Fruit fly (Drosophila melanogaster): ENCODE measurements around the gene CG7299.

The CG7299 gene

dm6 chr2L:10676933-10677714, 7.1 kb downstream of the CG7299 start, which contains the start of gene CG17104 (continued):
- TF ChIP-seq Rfx (GFP tag; IDR thresholded peaks at IDR 0.05) (peak; percentile 45; the same call in 1 of the 2 replicates), CG11723 (GFP tag; optimal IDR thresholded peaks at IDR 0.05) (no peak), CG8281 (tag; optimal IDR thresholded peaks at IDR 0.05) (no peak), CG13424 (tag; optimal IDR thresholded peaks at IDR 0.05) (peak; percentile 51), exex (tag; optimal IDR thresholded peaks at IDR 0.05) (no peak), Dip2 (GFP tag; IDR thresholded peaks at IDR 0.05) (no peak), Fer1 (GFP tag; optimal IDR thresholded peaks at IDR 0.05) (peak; percentile 40), Med (GFP tag) (peak; percentile 65), Drgx (GFP tag; IDR thresholded peaks at IDR 0.05) (peak; percentile 66; the same call in 1 of the 2 replicates), crc (GFP tag; optimal IDR thresholded peaks at IDR 0.05) (peak; percentile 35), CG11695 (GFP tag; IDR thresholded peaks at IDR 0.05) (no peak), nom (GFP tag; optimal IDR thresholded peaks at IDR 0.05) (peak; percentile 24), HmgD (GFP tag; optimal IDR thresholded peaks at IDR 0.05) (no peak), CG6813 (GFP tag; optimal IDR thresholded peaks at IDR 0.05) (no peak), CG10209 (GFP tag; optimal IDR thresholded peaks at IDR 0.05) (no peak), psq (GFP tag; optimal IDR thresholded peaks at IDR 0.05) (no peak), CG2889 (GFP tag; IDR thresholded peaks at IDR 0.05) (no peak), Jarid2 (GFP tag; optimal IDR thresholded peaks at IDR 0.05) (peak; percentile 7), CG7987 (GFP tag; optimal IDR thresholded peaks at IDR 0.05) (no peak), CG18011 (GFP tag; optimal IDR thresholded peaks at IDR 0.05) (no peak), Gug (GFP tag; IDR thresholded peaks at IDR 0.05) (no peak), Blimp-1 (GFP tag; optimal IDR thresholded peaks at IDR 0.05) (peak; percentile 64), Ets65A (GFP tag) (no peak), h (optimal IDR thresholded peaks at IDR 0.05) (no peak), bigmax (GFP tag; optimal IDR thresholded peaks at IDR 0.05) (no peak), ro (GFP tag; IDR thresholded peaks at IDR 0.05) (no peak), ems (GFP tag; optimal IDR thresholded peaks at IDR 0.05) (no peak), CG7357 (GFP tag; IDR thresholded peaks at IDR 0.05) (no peak), CG3847 (GFP tag; IDR thresholded peaks at IDR 0.05) (0 out of 2 replicates have a peak, but pooled peaks have one; percentile 21), zf30C (GFP tag; optimal IDR thresholded peaks at IDR 0.05) (no peak), Hr51 (GFP tag; optimal IDR thresholded peaks at IDR 0.05) (peak in 1 of 2 experiments; percentile 51), CG14667 (GFP tag; IDR thresholded peaks at IDR 0.05) (no peak), CG3281 (GFP tag; optimal IDR thresholded peaks at IDR 0.05) (peak; percentile 33), CG7556 (GFP tag; optimal IDR thresholded peaks at IDR 0.05) (peak; percentile 32), grau (tag; optimal IDR thresholded peaks at IDR 0.05) (peak; percentile 56), bsh (GFP tag; optimal IDR thresholded peaks at IDR 0.05) (no peak), nmo (GFP tag; optimal IDR thresholded peaks at IDR 0.05) (no peak), CG11504 (tag; optimal IDR thresholded peaks at IDR 0.05) (peak; percentile 59), CG17385 (GFP tag; optimal IDR thresholded peaks at IDR 0.05) (peak; percentile 34), CTCF (GFP tag; optimal IDR thresholded peaks at IDR 0.05) (no peak), CG6791 (GFP tag; IDR thresholded peaks at IDR 0.05; ENCODE audit: partially characterized antibody) (no peak), tin (GFP tag; optimal IDR thresholded peaks at IDR 0.05) (no peak), Dbx (GFP tag; IDR thresholded peaks at IDR 0.05) (no peak), CG2116 (GFP tag; optimal IDR thresholded peaks at IDR 0.05) (no peak), esg (GFP tag; conservative IDR thresholded peaks at IDR 0.05) (0 out of 2 replicates have a peak, but pooled peaks have one; percentile 18), CG7839 (tag; optimal IDR thresholded peaks at IDR 0.05) (peak; percentile 42), Max (GFP tag; optimal IDR thresholded peaks at IDR 0.05) (no peak), Six4 (GFP tag; optimal IDR thresholded peaks at IDR 0.05) (no peak), crp (GFP tag; optimal IDR thresholded peaks at IDR 0.05) (no peak), CG1602 (GFP tag; optimal IDR thresholded peaks at IDR 0.05) (no peak)

All from whole organism, embryonic.